Worm (Caenorhabditis elegans) whole organism, L4/young adult: ENCODE measurements around the gene gmap-1.

Experiments used
- W03F9.2 ChIP-seq: fragments of 150-350 bp; optimal IDR thresholded peaks from 2 replicates; lab custom pipeline; 2014; ENCODE audit warnings: missing biosample characterization, missing genetic modification characterization
- him-1 ChIP-seq: sonication (generic microtip); optimal IDR thresholded peaks from 2 replicates; lab custom pipeline; 2016; ENCODE audit warnings: missing genotype, missing genetic modification reagents, missing genetic modification characterization, missing compliant biosample characterization

DNA sequence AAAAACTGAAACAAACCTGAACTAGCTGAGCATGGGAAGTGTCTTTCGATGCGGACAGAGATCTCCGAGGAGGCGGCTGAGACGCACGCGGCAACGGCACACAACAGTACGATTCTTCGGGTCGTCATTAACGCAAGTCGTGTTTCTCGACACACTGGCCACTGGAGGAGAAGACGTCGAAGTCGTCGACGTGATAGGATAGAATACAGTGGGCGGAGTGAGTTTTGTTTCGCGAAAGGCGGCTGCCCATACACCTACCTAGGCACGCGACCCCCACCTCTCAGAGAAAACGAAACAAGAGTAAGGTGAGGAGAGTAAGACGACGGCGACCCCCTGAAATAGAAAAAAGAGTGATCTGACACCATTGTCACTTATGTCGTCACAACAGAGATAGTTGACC, at the start of gene gmap-1:
- TF ChIP-seq him-1 (tag; lab: Kevin White, UChicago) (no peak), W03F9.2 (tag; lab: Kevin White, UChicago) (no peak)
